Fruit fly (Drosophila melanogaster) whole organism, wandering third instar larva: ENCODE measurements around the gene Sf3a1.

ENCODE experiments used
- CG32264 ChIP-seq: fragments of 200-800 bp; sonication (Bioruptor generic); optimal IDR thresholded peaks from 2 replicates; lab custom pipeline; 2016; ENCODE audit warnings: missing biosample characterization, missing genetic modification characterization
- CG9705 ChIP-seq: fragments of 200-800 bp; sonication (Bioruptor generic); optimal IDR thresholded peaks from 2 replicates; lab custom pipeline; 2018; ENCODE audit warnings: missing biosample characterization, mild to moderate bottlenecking, missing genetic modification characterization
- CrebA ChIP-seq: fragments of 200-800 bp; sonication (Bioruptor generic); optimal IDR thresholded peaks from 2 replicates; lab custom pipeline; 2016; ENCODE audit warnings: missing biosample characterization, mild to moderate bottlenecking, missing genetic modification characterization, borderline replicate concordance
- Dfd ChIP-seq: fragments of >200 bp; optimal IDR thresholded peaks from 2 replicates; lab custom pipeline; 2017; ENCODE audit warnings: missing biosample characterization, missing genetic modification characterization
- GATAd ChIP-seq: sonication (Bioruptor generic); optimal IDR thresholded peaks from 2 replicates; lab custom pipeline; 2016; ENCODE audit warnings: missing biosample characterization, missing genetic modification characterization
- HLH106 ChIP-seq: fragments of 200-800 bp; optimal IDR thresholded peaks from 3 replicates; lab custom pipeline; 2019; ENCODE audit warnings: missing biosample characterization, mild to moderate bottlenecking, missing genetic modification characterization, moderate library complexity
- Hnf4 ChIP-seq: fragments of 200-800 bp; sonication (Bioruptor generic); optimal IDR thresholded peaks from 2 replicates; lab custom pipeline; 2016; ENCODE audit warnings: missing biosample characterization, mild to moderate bottlenecking, missing genetic modification characterization
- Hr83 ChIP-seq: fragments of 200-300 bp; sonication (Bioruptor generic); optimal IDR thresholded peaks from 2 replicates; lab custom pipeline; 2016; ENCODE audit warnings: missing biosample characterization, mild to moderate bottlenecking, missing genetic modification characterization, moderate library complexity; ENCODE audit not compliant: poor library complexity, severe bottlenecking
- Jra ChIP-seq: sonication (Bioruptor generic); optimal IDR thresholded peaks from 2 replicates; lab custom pipeline; 2016; ENCODE audit warnings: missing biosample characterization, missing genetic modification characterization
- Myc ChIP-seq: fragments of >200 bp; optimal IDR thresholded peaks from 2 replicates; lab custom pipeline; 2017
- N ChIP-seq: fragments of >200 bp; optimal IDR thresholded peaks from 2 replicates; lab custom pipeline; 2018; ENCODE audit warnings: missing biosample characterization, missing external identifiers, missing genetic modification characterization
- OdsH ChIP-seq: fragments of 200-800 bp; sonication (Bioruptor generic); optimal IDR thresholded peaks from 2 replicates; lab custom pipeline; 2016; ENCODE audit warnings: missing biosample characterization, mild to moderate bottlenecking, missing genetic modification characterization
- Rel ChIP-seq, 2 experiments: fragments of 200-800 bp; sonication (Bioruptor generic) in 1 of 2; optimal IDR thresholded peaks; 2 replicates in 1 of 2; 3 replicates in 1 of 2; lab custom pipeline; 2016 to 2019; ENCODE audit warnings: mild to moderate bottlenecking in 2 of 2, missing biosample characterization in 2 of 2, missing genetic modification characterization in 2 of 2, moderate library complexity in 1 of 2
- Sp1 ChIP-seq: fragments of 200-800 bp; sonication (Bioruptor generic); optimal IDR thresholded peaks from 3 replicates; lab custom pipeline; 2019; ENCODE audit warnings: missing biosample characterization, mild to moderate bottlenecking, missing genetic modification characterization, moderate library complexity
- br ChIP-seq: fragments of 200-800 bp; sonication (Bioruptor generic); optimal IDR thresholded peaks from 2 replicates; lab custom pipeline; 2016; ENCODE audit warnings: missing biosample characterization, missing genetic modification characterization
- brk ChIP-seq: fragments of 200-800 bp; sonication (Bioruptor generic); optimal IDR thresholded peaks from 2 replicates; lab custom pipeline; 2016; ENCODE audit warnings: missing biosample characterization, mild to moderate bottlenecking, missing genetic modification characterization
- dl ChIP-seq, 2 experiments: fragments of 175-275, 200-275 bp in 1 of 2; fragments of 200-275 bp in 1 of 2; sonication (Bioruptor generic); optimal IDR thresholded peaks; lab custom pipeline; 2018; ENCODE audit warnings: mild to moderate bottlenecking in 2 of 2, missing biosample characterization in 2 of 2, missing genetic modification characterization in 2 of 2, moderate library complexity in 2 of 2; ENCODE audit not compliant: partially characterized antibody in 2 of 2, insufficient read depth in 1 of 2
- dmrt93B ChIP-seq: fragments of 200-800 bp; sonication (Bioruptor generic); optimal IDR thresholded peaks from 2 replicates; lab custom pipeline; 2018; ENCODE audit warnings: missing biosample characterization, mild to moderate bottlenecking, missing genetic modification characterization
- dsf ChIP-seq: sonication (Bioruptor generic); optimal IDR thresholded peaks from 2 replicates; lab custom pipeline; 2016; ENCODE audit warnings: missing biosample characterization, missing genetic modification characterization, borderline replicate concordance
- ey ChIP-seq: fragments of 200-800 bp; sonication (Bioruptor generic); optimal IDR thresholded peaks from 2 replicates; lab custom pipeline; 2016; ENCODE audit warnings: missing biosample characterization, missing genetic modification characterization
- foxo ChIP-seq, 2 experiments: fragments of 200-800 bp; sonication (Bioruptor generic); optimal IDR thresholded peaks; 2 replicates in 1 of 2; 3 replicates in 1 of 2; lab custom pipeline; 2016 to 2017; ENCODE audit warnings: missing biosample characterization in 2 of 2, missing genetic modification characterization in 2 of 2
- fru ChIP-seq: fragments of 200-800 bp; sonication (Bioruptor generic); optimal IDR thresholded peaks from 3 replicates; lab custom pipeline; 2016; ENCODE audit warnings: missing biosample characterization, mild to moderate bottlenecking, missing genetic modification characterization
- h ChIP-seq: fragments of 200-800 bp; sonication (Bioruptor generic); optimal IDR thresholded peaks from 3 replicates; lab custom pipeline; 2016; ENCODE audit warnings: missing biosample characterization, mild to moderate bottlenecking, missing genetic modification characterization
- lola ChIP-seq: fragments of >200 bp; optimal IDR thresholded peaks from 2 replicates; lab custom pipeline; 2017; ENCODE audit warnings: missing biosample characterization, missing genetic modification characterization
- psq ChIP-seq: fragments of 200-800 bp; sonication (Bioruptor generic); optimal IDR thresholded peaks from 3 replicates; lab custom pipeline; 2017; ENCODE audit warnings: missing biosample characterization, mild to moderate bottlenecking, missing genetic modification characterization, moderate library complexity
- rgr ChIP-seq: fragments of 200-800 bp; sonication (Bioruptor generic); optimal IDR thresholded peaks from 3 replicates; lab custom pipeline; 2016; ENCODE audit warnings: missing biosample characterization, mild to moderate bottlenecking, missing genetic modification characterization
- sage ChIP-seq: fragments of 200-800 bp; sonication (Bioruptor generic); optimal IDR thresholded peaks from 2 replicates; lab custom pipeline; 2016; ENCODE audit warnings: missing biosample characterization, mild to moderate bottlenecking, missing genetic modification characterization
- sv ChIP-seq: fragments of 200-800 bp; sonication (Bioruptor generic); optimal IDR thresholded peaks from 3 replicates; lab custom pipeline; 2016; ENCODE audit warnings: missing biosample characterization, missing genetic modification characterization
- tai ChIP-seq: sonication (Bioruptor generic); optimal IDR thresholded peaks from 2 replicates; lab custom pipeline; 2016; ENCODE audit warnings: missing biosample characterization, missing genetic modification characterization
- woc ChIP-seq: sonication (Bioruptor generic); optimal IDR thresholded peaks from 2 replicates; lab custom pipeline; 2016; ENCODE audit warnings: missing biosample characterization, mild to moderate bottlenecking, missing genetic modification characterization

The Sf3a1 gene

DNA sequence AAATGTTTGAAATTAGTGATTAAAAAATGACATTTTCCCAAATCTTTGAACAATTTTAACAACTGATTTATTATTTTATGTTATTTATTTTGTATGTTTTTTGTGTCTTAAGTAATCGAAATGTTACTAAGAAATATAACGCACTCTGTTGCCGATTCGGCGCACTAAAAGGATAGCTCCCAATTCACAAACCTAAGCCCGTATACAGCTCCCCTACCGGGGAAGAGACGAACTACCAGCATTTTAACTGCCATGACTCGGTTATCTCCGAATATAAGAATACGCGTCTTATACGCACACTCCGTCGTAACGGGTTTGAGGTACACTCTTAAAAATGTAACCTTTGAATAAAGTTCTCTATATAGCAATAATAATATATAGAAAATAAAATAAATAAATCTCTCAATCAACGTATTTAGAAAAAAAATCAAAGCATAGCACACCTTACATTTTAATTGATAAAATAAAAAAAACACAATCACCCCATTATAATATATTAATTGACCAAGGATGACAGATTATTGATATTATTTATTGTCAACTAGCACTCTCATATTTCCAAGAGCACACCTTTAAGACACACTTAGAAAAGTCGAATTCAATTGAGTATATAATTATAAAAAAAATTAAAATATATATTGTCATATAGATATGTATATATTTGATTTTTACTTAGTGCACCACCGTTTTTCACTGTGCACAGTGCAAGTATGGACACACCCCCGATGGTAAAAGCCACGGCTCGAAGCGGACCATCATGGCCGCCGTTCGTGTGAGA, 44.2 kb downstream of the Sf3a1 start:
- TF ChIP-seq dmrt93B (GFP tag; lab: Kevin White, UChicago): peak; percentile 54
- no peak for TF ChIP-seq Hr83 (GFP tag; lab: Kevin White, UChicago)
- TF ChIP-seq CrebA: no peak
- no peak for TF ChIP-seq lola (GFP tag; lab: Kevin White, UChicago)
- TF ChIP-seq Dfd: no peak
- no peak for TF ChIP-seq dl (GFP tag; optimal IDR thresholded peaks at IDR 0.05; lab: Kevin White, UChicago; ENCODE audit: insufficient read depth in 1 of 2, partially characterized antibody in 2 of 2)
- peak; percentile 75 for TF ChIP-seq OdsH
- TF ChIP-seq br (GFP tag; lab: Kevin White, UChicago): peak; percentile 17
- TF ChIP-seq Jra (GFP tag; lab: Kevin White, UChicago): no peak
- peak; percentile 29 for TF ChIP-seq sv (GFP tag; lab: Kevin White, UChicago)
- TF ChIP-seq CG32264: no peak
- TF ChIP-seq Sp1 (GFP tag; lab: Kevin White, UChicago): peak; percentile 81
- no peak for TF ChIP-seq CG9705 (GFP tag; lab: Kevin White, UChicago)
- TF ChIP-seq foxo (GFP tag; optimal IDR thresholded peaks at IDR 0.05; lab: Kevin White, UChicago): peak in 1 of 2 experiments; percentile 73
- TF ChIP-seq N: no peak
- peak; percentile 50 for TF ChIP-seq fru (GFP tag; lab: Kevin White, UChicago)
- TF ChIP-seq Myc (lab: Kevin White, UChicago): peak; percentile 87
- peak; percentile 75 for TF ChIP-seq HLH106 (tag; lab: Kevin White, UChicago)
- no peak for TF ChIP-seq h
- TF ChIP-seq brk (GFP tag; lab: Kevin White, UChicago): no peak
- TF ChIP-seq dsf (GFP tag; lab: Kevin White, UChicago): no peak
- TF ChIP-seq psq: peak; percentile 71
- TF ChIP-seq Hnf4 (GFP tag; lab: Kevin White, UChicago): no peak
- TF ChIP-seq, all 38 proteins: peak for 10

DNA sequence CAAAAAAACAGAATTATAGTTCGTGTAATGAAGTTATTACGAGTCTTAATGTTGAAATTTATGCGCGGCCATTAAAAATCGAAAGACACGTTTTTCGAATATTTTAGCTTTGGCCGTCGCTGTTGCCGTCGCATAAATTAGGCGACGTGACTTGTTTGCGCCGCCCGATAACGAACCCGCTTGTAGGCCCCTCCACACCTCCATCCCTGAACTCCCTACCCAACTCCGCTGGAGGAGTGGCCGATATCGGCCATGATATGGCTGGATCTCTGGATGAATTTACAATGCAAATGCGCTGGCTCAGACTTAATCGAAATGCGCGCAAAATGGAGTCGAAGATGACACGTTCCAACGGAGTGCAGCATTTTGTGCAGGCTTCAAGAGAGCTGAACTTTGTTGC, 47.7 kb downstream of the Sf3a1 start:
- no peak for TF ChIP-seq tai (GFP tag; lab: Kevin White, UChicago)
- no peak for TF ChIP-seq ey (GFP tag; lab: Kevin White, UChicago)
- TF ChIP-seq Hr83 (GFP tag; lab: Kevin White, UChicago): no peak
- no peak for TF ChIP-seq woc
- no peak for TF ChIP-seq GATAd (GFP tag; lab: Kevin White, UChicago)
- TF ChIP-seq dsf (GFP tag; lab: Kevin White, UChicago): no peak
- no peak for TF ChIP-seq br (GFP tag; lab: Kevin White, UChicago)
- TF ChIP-seq rgr (GFP tag; lab: Kevin White, UChicago): no peak
- TF ChIP-seq sage (GFP tag; lab: Kevin White, UChicago): no peak
- no peak for TF ChIP-seq Rel (GFP tag; optimal IDR thresholded peaks at IDR 0.05; lab: Kevin White, UChicago)
- TF ChIP-seq Rel (tag; optimal IDR thresholded peaks at IDR 0.05; lab: Kevin White, UChicago): no peak
- no peak for TF ChIP-seq foxo (GFP tag; optimal IDR thresholded peaks at IDR 0.05; lab: Kevin White, UChicago)
- TF ChIP-seq psq: no peak
- TF ChIP-seq sv (GFP tag; lab: Kevin White, UChicago): no peak
- TF ChIP-seq HLH106 (tag; lab: Kevin White, UChicago): no peak

DNA sequence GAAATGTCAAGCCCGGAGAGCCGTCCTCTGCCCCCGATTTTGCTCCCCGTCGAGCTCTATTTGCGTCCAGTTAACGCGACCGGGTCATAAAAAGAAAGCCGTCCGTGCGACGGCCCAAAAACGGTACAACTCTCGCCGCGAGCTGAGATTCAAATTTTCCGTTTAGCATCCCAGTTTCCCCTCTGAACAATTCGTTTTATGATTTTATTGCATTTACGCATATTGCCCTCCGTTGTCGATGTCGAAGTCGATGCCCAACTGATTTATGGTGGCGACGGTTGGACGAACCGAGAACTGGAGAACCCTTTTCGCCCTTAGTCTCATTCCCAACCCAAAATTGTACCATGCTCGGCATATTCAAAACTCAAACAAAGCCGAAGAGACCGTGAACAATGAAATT, 50.8 kb downstream of the Sf3a1 start:
- TF ChIP-seq HLH106 (tag; lab: Kevin White, UChicago) (no peak), OdsH (no peak), Jra (GFP tag; lab: Kevin White, UChicago) (no peak)
